Fruit fly (Drosophila melanogaster): ENCODE measurements around the gene emc.

Gene emc

dm6 chr3L:749199-749538 is at the start of gene emc (continued):
- TF ChIP-seq NC2β (GFP tag; optimal IDR thresholded peaks at IDR 0.05) (peak; percentile 53), Sox100B (GFP tag; optimal IDR thresholded peaks at IDR 0.05) (no peak), CG32532 (GFP tag; IDR thresholded peaks at IDR 0.05) (peak; percentile 74), Dad (GFP tag; optimal IDR thresholded peaks at IDR 0.05) (peak; percentile 56), Ravus (GFP tag; IDR thresholded peaks at IDR 0.05) (no peak), CG17186 (GFP tag; optimal IDR thresholded peaks at IDR 0.05) (no peak), Hmx (GFP tag; optimal IDR thresholded peaks at IDR 0.05) (no peak), ken (GFP tag; IDR thresholded peaks at IDR 0.05) (no peak; the same call in 2 of the 3 replicates), CG10431 (GFP tag; optimal IDR thresholded peaks at IDR 0.05) (peak; percentile 67), Xrp1 (GFP tag; IDR thresholded peaks at IDR 0.05) (peak; percentile 10; the same call in 1 of the 2 replicates), kni (GFP tag; optimal IDR thresholded peaks at IDR 0.05) (peak; percentile 37), zfh1 (GFP tag; IDR thresholded peaks at IDR 0.05) (peak; percentile 73), CG8359 (GFP tag; optimal IDR thresholded peaks at IDR 0.05; ENCODE audit: borderline replicate concordance) (no peak), CG13624 (GFP tag; optimal IDR thresholded peaks at IDR 0.05) (peak; percentile 57), CG42726 (GFP tag; IDR thresholded peaks at IDR 0.05; ENCODE audit: partially characterized antibody) (peak; percentile 86), CG4854 (GFP tag; optimal IDR thresholded peaks at IDR 0.05) (peak; percentile 16), crp (GFP tag; optimal IDR thresholded peaks at IDR 0.05) (no peak), CG6854 (GFP tag; optimal IDR thresholded peaks at IDR 0.05) (peak; percentile 49), HHEX (GFP tag; optimal IDR thresholded peaks at IDR 0.05) (peak; percentile 57), Mrtf (GFP tag; IDR thresholded peaks at IDR 0.05) (no peak), Atf3 (GFP tag; optimal IDR thresholded peaks at IDR 0.05) (no peak), CG30431 (GFP tag; optimal IDR thresholded peaks at IDR 0.05) (no peak), Eip74EF (GFP tag; optimal IDR thresholded peaks at IDR 0.05) (peak in 1 of 2 experiments; percentile 6), Spps (tag; optimal IDR thresholded peaks at IDR 0.05) (no peak), CG11695 (GFP tag; IDR thresholded peaks at IDR 0.05) (peak; percentile 31; the same call in 1 of the 3 replicates), dmrt99B (tag; optimal IDR thresholded peaks at IDR 0.05) (peak; percentile 38), CG2116 (GFP tag; optimal IDR thresholded peaks at IDR 0.05) (no peak), mam (GFP tag; optimal IDR thresholded peaks at IDR 0.05) (no peak), Scr (GFP tag; IDR thresholded peaks at IDR 0.05; ENCODE audit: partially characterized antibody) (peak; percentile 52; the same call in 1 of the 2 replicates), Gug (GFP tag; IDR thresholded peaks at IDR 0.05) (peak; percentile 17; the same call in 1 of the 4 replicates), CG2678 (tag; optimal IDR thresholded peaks at IDR 0.05) (peak; percentile 44), ftz-f1 (GFP tag; optimal IDR thresholded peaks at IDR 0.05) (peak; percentile 76), Dll (GFP tag; IDR thresholded peaks at IDR 0.05; ENCODE audit: partially characterized antibody) (0 out of 4 replicates have a peak, but pooled peaks have one; percentile 42), CG2889 (GFP tag; IDR thresholded peaks at IDR 0.05) (no peak), Tbp (GFP tag; optimal IDR thresholded peaks at IDR 0.05) (no peak), CG11723 (GFP tag; optimal IDR thresholded peaks at IDR 0.05) (peak; percentile 36), fru (optimal IDR thresholded peaks at IDR 0.05) (no peak), en (GFP tag; optimal IDR thresholded peaks at IDR 0.05) (no peak), CG2202 (tag; optimal IDR thresholded peaks at IDR 0.05) (peak; percentile 54), CG7786 (GFP tag; optimal IDR thresholded peaks at IDR 0.05) (no peak), nmo (GFP tag; optimal IDR thresholded peaks at IDR 0.05) (peak; percentile 5), ro (GFP tag; IDR thresholded peaks at IDR 0.05) (no peak), esg (GFP tag; conservative IDR thresholded peaks at IDR 0.05) (no peak), CG10543 (GFP tag; optimal IDR thresholded peaks at IDR 0.05) (peak; percentile 84), Ptx1 (GFP tag; IDR thresholded peaks at IDR 0.05) (no peak), kay (GFP tag; optimal IDR thresholded peaks at IDR 0.05) (no peak), CG6813 (GFP tag; optimal IDR thresholded peaks at IDR 0.05) (peak; percentile 65), pita (GFP tag; optimal IDR thresholded peaks at IDR 0.05) (no peak), trh (GFP tag; optimal IDR thresholded peaks at IDR 0.05) (no peak), aop (GFP tag; IDR thresholded peaks at IDR 0.05) (0 out of 2 replicates have a peak, but pooled peaks have one; percentile 14), crol (GFP tag; IDR thresholded peaks at IDR 0.05) (peak; percentile 37; the same call in 1 of the 2 replicates)
